Worm (Caenorhabditis elegans) whole organism, L4/young adult: ENCODE measurements around the gene irld-48.

Experiments
- W03F9.2 ChIP-seq: fragments of 150-350 bp; optimal IDR thresholded peaks from 2 replicates; lab custom pipeline; 2014; ENCODE audit warnings: missing biosample characterization, missing genetic modification characterization
- dao-5 ChIP-seq: sonication (generic microtip); optimal IDR thresholded peaks from 2 replicates; lab custom pipeline; 2016; ENCODE audit warnings: missing genotype, missing genetic modification characterization, moderate library complexity, missing compliant biosample characterization
- him-1 ChIP-seq: sonication (generic microtip); optimal IDR thresholded peaks from 2 replicates; lab custom pipeline; 2016; ENCODE audit warnings: missing genotype, missing genetic modification reagents, missing genetic modification characterization, missing compliant biosample characterization

Gene irld-48

ce11 chrII:2965215-2965998 is 9.5 kb downstream of the irld-48 start:
- no peak for TF ChIP-seq him-1 (tag; lab: Kevin White, UChicago)
- TF ChIP-seq dao-5 (tag; lab: Kevin White, UChicago): no peak
- TF ChIP-seq W03F9.2 (tag; lab: Kevin White, UChicago): no peak

ce11 chrII:2966350-2966749 is 10.5 kb downstream of the irld-48 start:
- TF ChIP-seq him-1 (tag; lab: Kevin White, UChicago): no peak
- TF ChIP-seq W03F9.2 (tag; lab: Kevin White, UChicago): no peak
- TF ChIP-seq dao-5 (tag; lab: Kevin White, UChicago): no peak

ce11 chrII:2967064-2967463 is 11.2 kb downstream of the irld-48 start:
- no peak for TF ChIP-seq W03F9.2 (tag; lab: Kevin White, UChicago)

ce11 chrII:2973940-2974402 is 18.1 kb downstream of the irld-48 start:
- no peak for TF ChIP-seq dao-5 (tag; lab: Kevin White, UChicago)
- TF ChIP-seq him-1 (tag; lab: Kevin White, UChicago): peak; percentile 91
- TF ChIP-seq W03F9.2 (tag; lab: Kevin White, UChicago): no peak

DNA sequence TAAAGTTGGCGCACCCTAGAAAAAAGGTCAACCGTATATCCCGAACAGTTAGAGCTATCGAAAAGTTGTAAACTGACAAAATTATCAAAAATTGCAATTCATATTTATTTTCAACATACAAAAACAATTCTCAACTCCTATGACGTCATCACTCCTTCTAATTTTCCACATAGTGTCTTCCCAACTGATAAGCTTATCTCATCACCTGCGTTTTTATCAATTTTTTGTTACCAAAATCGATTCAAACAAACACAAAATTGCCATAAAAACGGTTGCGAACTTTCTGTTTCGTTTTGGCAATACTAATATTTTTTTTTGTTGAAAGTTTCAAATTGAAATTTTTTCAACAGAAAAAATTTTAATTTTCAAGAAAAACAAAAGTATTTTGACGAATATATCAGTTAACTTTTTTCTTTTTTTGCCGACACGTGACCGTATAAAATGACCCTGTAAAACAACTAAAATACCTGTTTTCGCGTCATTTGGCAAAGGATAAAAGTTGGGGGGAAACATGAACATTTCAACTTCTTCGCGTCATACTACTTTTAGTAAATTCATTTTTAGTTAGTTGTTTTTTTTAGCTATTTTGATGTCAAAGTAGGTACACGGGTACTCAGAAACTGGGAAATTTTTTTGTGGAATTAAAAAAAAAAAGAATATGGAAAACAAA is 19.8 kb downstream of the irld-48 start:
- TF ChIP-seq dao-5 (tag; lab: Kevin White, UChicago): no peak
- no peak for TF ChIP-seq W03F9.2 (tag; lab: Kevin White, UChicago)
- TF ChIP-seq him-1 (tag; lab: Kevin White, UChicago): no peak

DNA sequence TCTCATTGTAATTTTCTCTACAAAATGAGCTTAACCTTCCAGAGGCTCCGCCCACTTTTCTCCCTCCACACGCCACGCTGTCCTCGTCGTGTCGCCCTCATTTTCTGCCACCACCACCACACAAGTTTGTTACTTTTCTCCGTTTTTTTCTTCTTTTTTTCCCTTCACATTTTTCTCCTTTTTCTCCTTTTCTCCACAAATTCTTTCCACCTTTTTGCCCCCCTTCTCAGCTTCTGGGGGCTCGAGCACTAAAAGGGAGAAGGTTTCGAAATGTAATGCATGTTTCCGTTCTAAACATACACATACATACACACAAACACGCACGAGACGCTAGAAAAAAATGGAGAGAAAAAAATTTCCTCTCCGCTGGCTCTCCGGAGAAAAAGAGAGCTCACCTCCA is 20.7 kb downstream of the irld-48 start, which contains the start of gene nhr-88:
TSS of gene nhr-88 (plus strand) at position 43 of the 400 bp plus-strand sequence.
- TF ChIP-seq dao-5 (tag; lab: Kevin White, UChicago): no peak
- no peak for TF ChIP-seq W03F9.2 (tag; lab: Kevin White, UChicago)
- no peak for TF ChIP-seq him-1 (tag; lab: Kevin White, UChicago)

DNA sequence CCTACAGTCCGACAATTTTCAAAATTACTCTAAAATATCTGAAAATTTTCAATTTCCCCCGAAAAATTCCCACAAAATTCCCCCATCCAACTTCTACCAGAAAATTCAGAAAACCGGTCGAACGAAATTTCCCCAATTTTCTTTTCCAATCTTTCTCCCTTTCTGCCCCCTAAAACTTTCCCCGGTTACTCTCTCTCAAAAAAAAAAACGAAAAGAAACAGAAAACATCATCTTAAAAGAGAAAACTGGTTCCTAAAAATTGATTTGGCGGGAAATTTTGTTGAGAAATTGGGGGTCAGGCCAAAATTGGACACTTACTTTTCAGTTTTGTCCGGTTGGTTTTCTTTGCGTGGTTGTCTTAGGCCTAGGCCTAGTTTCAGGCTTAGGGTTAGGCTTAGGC is 21.8 kb downstream of the irld-48 start:
- TF ChIP-seq dao-5 (tag; lab: Kevin White, UChicago) (no peak), him-1 (tag; lab: Kevin White, UChicago) (no peak), W03F9.2 (tag; lab: Kevin White, UChicago) (no peak)

- TF ChIP-seq him-1 (tag; lab: Kevin White, UChicago) (no peak), dao-5 (tag; lab: Kevin White, UChicago) (no peak), W03F9.2 (tag; lab: Kevin White, UChicago) (no peak)
Measured at ce11 chrII:2979061-2979460, 23.2 kb downstream of the irld-48 start.

- no peak for TF ChIP-seq dao-5 (tag; lab: Kevin White, UChicago)
- TF ChIP-seq him-1 (tag; lab: Kevin White, UChicago): no peak
- no peak for TF ChIP-seq W03F9.2 (tag; lab: Kevin White, UChicago)
Measured at ce11 chrII:2984383-2984782, 28.5 kb downstream of the irld-48 start.

DNA sequence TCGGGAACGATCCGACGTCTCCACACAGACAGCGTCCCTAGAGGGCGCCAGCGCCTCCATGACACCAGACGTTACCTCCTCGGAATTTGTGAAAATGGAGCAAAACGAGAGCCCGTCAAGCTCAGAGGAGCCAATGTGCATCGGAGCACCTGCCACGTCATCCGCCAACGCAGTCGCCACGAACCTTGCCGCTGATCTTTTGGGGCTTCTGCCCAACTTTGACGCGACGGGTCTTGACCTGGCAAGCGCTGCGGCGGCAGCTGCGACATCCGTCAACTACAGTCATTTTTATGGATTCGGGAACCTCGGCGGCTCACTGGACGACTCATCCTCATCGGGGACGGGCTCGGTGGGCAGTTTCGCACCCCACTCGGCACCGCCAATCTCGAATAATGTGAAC is 29.6 kb downstream of the irld-48 start:
- TF ChIP-seq W03F9.2 (tag; lab: Kevin White, UChicago): no peak
- TF ChIP-seq him-1 (tag; lab: Kevin White, UChicago): no peak
- no peak for TF ChIP-seq dao-5 (tag; lab: Kevin White, UChicago)

ce11 chrII:2985935-2986498 is 30.2 kb downstream of the irld-48 start:
- TF ChIP-seq W03F9.2 (tag; lab: Kevin White, UChicago) (no peak), dao-5 (tag; lab: Kevin White, UChicago) (no peak), him-1 (tag; lab: Kevin White, UChicago) (no peak)

- TF ChIP-seq him-1 (tag; lab: Kevin White, UChicago): no peak
- no peak for TF ChIP-seq W03F9.2 (tag; lab: Kevin White, UChicago)
- no peak for TF ChIP-seq dao-5 (tag; lab: Kevin White, UChicago)
Measured at ce11 chrII:2987122-2987556, 31.3 kb downstream of the irld-48 start.

DNA sequence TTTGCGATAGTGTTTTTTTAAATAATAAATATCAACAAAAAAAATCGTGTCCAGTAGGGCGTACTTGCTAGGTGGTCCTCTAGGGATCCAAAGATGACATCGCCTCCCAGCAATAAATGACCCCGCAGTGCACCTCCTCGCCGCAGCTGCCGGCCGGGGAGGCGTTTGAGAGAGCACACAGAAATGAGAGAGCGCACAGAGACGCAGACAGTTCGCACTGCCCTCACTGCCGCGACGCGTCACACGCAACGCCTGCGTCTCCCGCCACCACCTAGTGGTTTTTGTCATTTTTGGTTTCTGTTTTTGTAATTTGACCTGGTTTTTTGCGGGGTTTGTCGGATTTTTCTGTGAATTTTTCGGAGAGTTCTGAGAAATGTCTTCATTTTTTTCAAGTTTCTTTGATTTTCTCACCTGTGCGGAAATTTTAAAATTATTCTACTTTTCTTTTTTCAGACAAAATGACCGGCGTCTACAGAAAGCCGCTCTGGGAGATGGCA is 32.0 kb downstream of the irld-48 start, which contains the start of gene lido-7:
TSS of gene lido-7 (plus strand) at position 447 of the 497 bp plus-strand sequence.
- TF ChIP-seq dao-5 (tag; lab: Kevin White, UChicago): no peak
- peak; percentile 18 for TF ChIP-seq him-1 (tag; lab: Kevin White, UChicago)
